Worm (Caenorhabditis elegans): ENCODE results near the gene dct-16.

DNA sequence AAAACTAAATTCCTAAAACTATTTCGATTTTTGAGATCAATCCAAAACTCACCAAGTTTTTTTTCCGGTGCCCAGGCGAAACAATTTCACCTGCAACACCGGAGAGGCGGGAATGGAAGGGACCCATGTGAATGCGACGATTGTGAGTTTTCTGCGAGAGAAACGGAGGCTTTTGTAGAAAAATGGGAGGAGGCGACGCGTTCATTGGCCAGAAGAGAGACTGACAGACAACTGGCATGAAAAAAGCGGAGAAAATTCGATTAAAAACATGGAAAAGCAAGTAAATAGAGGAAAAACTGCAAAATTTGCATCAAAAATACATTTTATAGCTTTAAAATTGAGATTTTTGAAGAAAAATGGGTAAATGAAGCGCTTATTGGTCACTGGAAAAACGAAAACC lies 23.0 kb downstream of the dct-16 start, which contains the start of gene B0250.7:
- TF ChIP-seq nhr-237 (tag; optimal IDR thresholded peaks at IDR 0.05) (no peak), zag-1 (tag; optimal IDR thresholded peaks at IDR 0.05) (no peak), spr-3 (GFP tag; optimal IDR thresholded peaks at IDR 0.05) (no peak), ces-1 (GFP tag; optimal IDR thresholded peaks at IDR 0.05) (no peak), nhr-11 (tag; optimal IDR thresholded peaks at IDR 0.05) (no peak), ztf-11 (tag; optimal IDR thresholded peaks at IDR 0.05) (no peak), ceh-82 (tag; optimal IDR thresholded peaks at IDR 0.05) (no peak), snpc-4 (tag; optimal IDR thresholded peaks at IDR 0.05) (no peak), daf-19 (GFP tag; conservative IDR thresholded peaks at IDR 0.05) (no peak), lin-13 (GFP tag; optimal IDR thresholded peaks at IDR 0.05) (no peak), nhr-28 (tag; optimal IDR thresholded peaks at IDR 0.05) (no peak), hmg-1.1 (GFP tag; IDR thresholded peaks at IDR 0.05) (no peak)

Measured in whole organism, L4 larva.